Fruit fly (Drosophila melanogaster) whole organism, embryonic: ENCODE data around the gene CG9782.

Source experiments
- BEAF-32 ChIP-seq: fragments of 200-800 bp; sonication (Bioruptor generic); optimal IDR thresholded peaks from 3 replicates; lab custom pipeline; 2017; ENCODE audit warnings: missing biosample characterization, missing genetic modification characterization, mild to moderate bottlenecking, moderate library complexity, missing genetic modification reagents
- CG10267 ChIP-seq: fragments of 200-800 bp; sonication (Bioruptor generic); optimal IDR thresholded peaks from 2 replicates; lab custom pipeline; 2018; ENCODE audit warnings: missing biosample characterization, mild to moderate bottlenecking, missing genetic modification characterization, moderate library complexity
- CG11560 ChIP-seq: fragments of 200-800 bp; sonication (Bioruptor generic); IDR thresholded peaks from 3 replicates; pipeline ENCODE4 v1.3.6; 2022; ENCODE audit warnings: missing biosample characterization, missing genetic modification characterization
- CG12155 ChIP-seq: fragments of 200-800 bp; sonication (Bioruptor generic); optimal IDR thresholded peaks from 3 replicates; lab custom pipeline; 2016; ENCODE audit warnings: missing biosample characterization, missing genetic modification characterization
- CG12391 ChIP-seq: fragments of 200-800 bp; sonication (Bioruptor generic); optimal IDR thresholded peaks from 3 replicates; lab custom pipeline; 2018; ENCODE audit warnings: missing biosample characterization, mild to moderate bottlenecking, missing genetic modification characterization, moderate library complexity
- CG12744 ChIP-seq: fragments of 200-800 bp; sonication (Bioruptor generic); optimal IDR thresholded peaks from 2 replicates; lab custom pipeline; 2016; ENCODE audit warnings: missing biosample characterization, missing genetic modification characterization
- CG13287 ChIP-seq: fragments of 200-800 bp; sonication (Bioruptor generic); IDR thresholded peaks from 2 replicates; pipeline ENCODE4 v1.3.6; 2022; ENCODE audit warnings: missing biosample characterization, missing genetic modification characterization; ENCODE audit not compliant: partially characterized antibody
- CG13894 ChIP-seq: fragments of 200-800 bp; sonication (Bioruptor generic); optimal IDR thresholded peaks from 3 replicates; lab custom pipeline; 2018; ENCODE audit warnings: missing biosample characterization, mild to moderate bottlenecking, missing genetic modification characterization, moderate library complexity
- CG14710 ChIP-seq: fragments of 200-800 bp; sonication (Bioruptor generic); optimal IDR thresholded peaks from 3 replicates; lab custom pipeline; 2019; ENCODE audit warnings: missing biosample characterization, mild to moderate bottlenecking, missing genetic modification characterization, moderate library complexity
- CG16813 ChIP-seq: fragments of 200-800 bp; sonication (Bioruptor generic); IDR thresholded peaks from 3 replicates; pipeline ENCODE4 v1.3.6; 2022; ENCODE audit warnings: missing biosample characterization, missing genetic modification characterization; ENCODE audit not compliant: partially characterized antibody
- CG2116 ChIP-seq: fragments of 200-800 bp; sonication (Bioruptor generic); optimal IDR thresholded peaks from 3 replicates; lab custom pipeline; 2018; ENCODE audit warnings: missing biosample characterization, mild to moderate bottlenecking, missing genetic modification characterization
- CG2712 ChIP-seq: fragments of 200-800 bp; optimal IDR thresholded peaks from 3 replicates; lab custom pipeline; 2019; ENCODE audit warnings: missing biosample characterization, mild to moderate bottlenecking, missing genetic modification characterization, moderate library complexity
- CG30020 ChIP-seq: fragments of 200-800 bp; optimal IDR thresholded peaks from 2 replicates; lab custom pipeline; 2019; ENCODE audit warnings: missing biosample characterization, mild to moderate bottlenecking, missing genetic modification characterization, moderate library complexity
- CG3065 ChIP-seq: fragments of 200-800 bp; sonication (Bioruptor generic); optimal IDR thresholded peaks from 2 replicates; lab custom pipeline; 2016; ENCODE audit warnings: missing biosample characterization, missing genetic modification characterization
- CG34224 ChIP-seq: fragments of 200-800 bp; sonication (Bioruptor generic); IDR thresholded peaks from 3 replicates; pipeline ENCODE4 v1.3.6; 2022; ENCODE audit warnings: missing biosample characterization, missing genetic modification characterization; ENCODE audit not compliant: partially characterized antibody
- CG4360 ChIP-seq: fragments of 200-800 bp; sonication (Bioruptor generic); IDR thresholded peaks from 2 replicates; pipeline ENCODE4 v1.3.6; 2022; ENCODE audit warnings: missing biosample characterization, missing genetic modification characterization
- CG4424 ChIP-seq: fragments of 200-800 bp; sonication (Bioruptor generic); optimal IDR thresholded peaks from 3 replicates; lab custom pipeline; 2016; ENCODE audit warnings: missing biosample characterization, missing genetic modification characterization
- CG6689 ChIP-seq: fragments of 200-800 bp; sonication (Bioruptor generic); IDR thresholded peaks from 2 replicates; pipeline ENCODE4 v1.3.6; 2022; ENCODE audit warnings: missing biosample characterization, missing genetic modification characterization
- CG6791 ChIP-seq: fragments of 200-800 bp; sonication (Bioruptor generic); IDR thresholded peaks from 3 replicates; pipeline ENCODE4 v1.3.6; 2022; ENCODE audit warnings: missing biosample characterization, missing genetic modification characterization; ENCODE audit not compliant: partially characterized antibody
- CG8290 ChIP-seq, 3 experiments: fragments of 200-800 bp; sonication (Bioruptor generic); optimal IDR thresholded peaks; 2 replicates each; lab custom pipeline; 2016 to 2019; ENCODE audit warnings: missing biosample characterization in 3 of 3, missing genetic modification characterization in 3 of 3, mild to moderate bottlenecking in 2 of 3, moderate library complexity in 1 of 3
- CG9215 ChIP-seq: fragments of 200-800 bp; sonication (Bioruptor generic); IDR thresholded peaks from 2 replicates; pipeline ENCODE4 v1.3.6; 2022; ENCODE audit warnings: missing biosample characterization, missing genetic modification characterization
- CoRest ChIP-seq: fragments of 200-800 bp; sonication (Bioruptor generic); optimal IDR thresholded peaks from 3 replicates; lab custom pipeline; 2018; ENCODE audit warnings: missing biosample characterization, mild to moderate bottlenecking, missing genetic modification characterization, moderate library complexity
- Doc3 ChIP-seq: fragments of 200-800 bp; sonication (Bioruptor generic); IDR thresholded peaks from 3 replicates; pipeline ENCODE4 v1.3.6; 2022; ENCODE audit warnings: missing biosample characterization, missing genetic modification characterization; ENCODE audit not compliant: partially characterized antibody
- Dp ChIP-seq: fragments of 200-800 bp; sonication (Bioruptor generic); optimal IDR thresholded peaks from 2 replicates; lab custom pipeline; 2018; ENCODE audit warnings: missing biosample characterization, mild to moderate bottlenecking, missing genetic modification characterization, moderate library complexity
- Dref ChIP-seq: fragments of 200-800 bp; sonication (Bioruptor generic); IDR thresholded peaks from 2 replicates; pipeline ENCODE4 v1.3.6; 2022; ENCODE audit warnings: missing biosample characterization, missing genetic modification characterization
- E2f2 ChIP-seq: fragments of 200-800 bp; sonication (Bioruptor generic); IDR thresholded peaks from 2 replicates; pipeline ENCODE4 v1.3.6; 2022; ENCODE audit warnings: missing biosample characterization, missing genetic modification characterization
- Ets97D ChIP-seq: fragments of 200-800 bp; sonication (Bioruptor generic); optimal IDR thresholded peaks from 3 replicates; lab custom pipeline; 2016; ENCODE audit warnings: missing biosample characterization, missing genetic modification characterization
- HHEX ChIP-seq: fragments of 200-800 bp; sonication (Bioruptor generic); optimal IDR thresholded peaks from 3 replicates; lab custom pipeline; 2017; ENCODE audit warnings: missing biosample characterization, mild to moderate bottlenecking, missing genetic modification characterization, missing genetic modification reagents
- Hey ChIP-seq: fragments of 200-800 bp; sonication (Bioruptor generic); optimal IDR thresholded peaks from 3 replicates; lab custom pipeline; 2018; ENCODE audit warnings: missing biosample characterization, mild to moderate bottlenecking, missing genetic modification characterization
- Myb ChIP-seq: fragments of 200-800 bp; sonication (Bioruptor generic); optimal IDR thresholded peaks from 2 replicates; lab custom pipeline; 2016; ENCODE audit warnings: missing biosample characterization, missing genetic modification characterization
- Nf-YC ChIP-seq: fragments of 200-800 bp; optimal IDR thresholded peaks from 3 replicates; lab custom pipeline; 2019; ENCODE audit warnings: missing biosample characterization, mild to moderate bottlenecking, missing genetic modification characterization, moderate library complexity
- Pdp1 ChIP-seq, 2 experiments: fragments of 200-800 bp; sonication (Bioruptor generic); optimal IDR thresholded peaks; 3 replicates each; lab custom pipeline; 2016; ENCODE audit warnings: missing biosample characterization in 2 of 2, missing genetic modification characterization in 2 of 2, mild to moderate bottlenecking in 1 of 2, moderate library complexity in 1 of 2
- Six4 ChIP-seq: fragments of 200-800 bp; sonication (Bioruptor generic); optimal IDR thresholded peaks from 2 replicates; lab custom pipeline; 2016; ENCODE audit warnings: missing biosample characterization, missing genetic modification characterization
- Ssrp ChIP-seq: fragments of 200-800 bp; sonication (Bioruptor generic); optimal IDR thresholded peaks from 2 replicates; lab custom pipeline; 2018; ENCODE audit warnings: missing biosample characterization, mild to moderate bottlenecking, missing genetic modification characterization, moderate library complexity
- YL-1 ChIP-seq: fragments of 200-800 bp; sonication (Bioruptor generic); optimal IDR thresholded peaks from 3 replicates; lab custom pipeline; 2017; ENCODE audit warnings: missing biosample characterization, mild to moderate bottlenecking, missing genetic modification characterization
- aop ChIP-seq: fragments of 200-800 bp; sonication (Bioruptor generic); IDR thresholded peaks from 2 replicates; pipeline ENCODE4 v1.3.6; 2022; ENCODE audit warnings: missing biosample characterization, missing genetic modification characterization
- ato ChIP-seq: fragments of 200-800 bp; sonication (Bioruptor generic); IDR thresholded peaks from 2 replicates; pipeline ENCODE4 v1.3.6; 2022; ENCODE audit warnings: missing biosample characterization, missing genetic modification characterization; ENCODE audit not compliant: partially characterized antibody
- chinmo ChIP-seq: fragments of 200-800 bp; sonication (Bioruptor generic); IDR thresholded peaks from 4 replicates; pipeline ENCODE4 v1.3.6; 2022; ENCODE audit warnings: missing biosample characterization, missing genetic modification characterization; ENCODE audit not compliant: partially characterized antibody
- hb ChIP-seq: fragments of 200-800 bp; sonication (Bioruptor generic); IDR thresholded peaks from 3 replicates; pipeline ENCODE4 v1.3.6; 2022; ENCODE audit warnings: missing biosample characterization, missing genetic modification characterization; ENCODE audit not compliant: partially characterized antibody
- inv ChIP-seq: fragments of 200-800 bp; sonication (Bioruptor generic); IDR thresholded peaks from 2 replicates; pipeline ENCODE4 v1.3.6; 2022; ENCODE audit warnings: missing biosample characterization, missing genetic modification characterization; ENCODE audit not compliant: partially characterized antibody
- klu ChIP-seq: fragments of 200-800 bp; sonication (Bioruptor generic); IDR thresholded peaks from 2 replicates; pipeline ENCODE4 v1.3.6; 2022; ENCODE audit warnings: missing biosample characterization, missing genetic modification characterization
- knrl ChIP-seq: fragments of 200-800 bp; sonication (Bioruptor generic); IDR thresholded peaks from 3 replicates; pipeline ENCODE4 v1.3.6; 2022; ENCODE audit warnings: missing biosample characterization, missing genetic modification characterization; ENCODE audit not compliant: partially characterized antibody
- nmo ChIP-seq: fragments of 200-800 bp; sonication (Bioruptor generic); optimal IDR thresholded peaks from 2 replicates; lab custom pipeline; 2018; ENCODE audit warnings: missing biosample characterization, mild to moderate bottlenecking, missing genetic modification characterization, moderate library complexity
- scrt ChIP-seq: fragments of 200-800 bp; sonication (Bioruptor generic); optimal IDR thresholded peaks from 2 replicates; lab custom pipeline; 2018; ENCODE audit warnings: missing biosample characterization, mild to moderate bottlenecking, missing genetic modification characterization, moderate library complexity
- sens ChIP-seq: fragments of 200-800 bp; sonication (Bioruptor generic); peaks from one replicate; lab custom pipeline; 2016; ENCODE audit warnings: missing biosample characterization, missing genetic modification characterization
- trem ChIP-seq: fragments of 200-800 bp; optimal IDR thresholded peaks from 3 replicates; lab custom pipeline; 2019; ENCODE audit warnings: missing biosample characterization, mild to moderate bottlenecking, missing genetic modification characterization, moderate library complexity
- unc-4 ChIP-seq: fragments of 200-800 bp; sonication (Bioruptor generic); IDR thresholded peaks from 2 replicates; pipeline ENCODE4 v1.3.6; 2022; ENCODE audit warnings: missing biosample characterization, missing genetic modification characterization; ENCODE audit not compliant: partially characterized antibody
- zen2 ChIP-seq: fragments of 200-800 bp; sonication (Bioruptor generic); IDR thresholded peaks from 3 replicates; pipeline ENCODE4 v1.3.6; 2022; ENCODE audit warnings: missing biosample characterization, missing genetic modification characterization; ENCODE audit not compliant: partially characterized antibody

Gene CG9782

dm6 chrX:16593418-16593817 is 28.0 kb downstream of the CG9782 start, which contains the start of the genes SMC3 and Ubc7 (continued):
- TF ChIP-seq CG2712 (peak; percentile 26), scrt (no peak), CG9215 (GFP tag; lab: Robert Waterston, UW) (no peak), inv (GFP tag; lab: Robert Waterston, UW) (peak; percentile 88), knrl (peak; percentile 86; the same call in 2 of the 3 replicates), CG11560 (tag; lab: Robert Waterston, UW) (peak; percentile 97), Ssrp (tag; lab: Kevin White, UChicago) (no peak), aop (GFP tag; lab: Robert Waterston, UW) (no peak), BEAF-32 (GFP tag; lab: Kevin White, UChicago) (peak; percentile 85), CG8290 (GFP tag; optimal IDR thresholded peaks at IDR 0.05; lab: Kevin White, UChicago) (peak; percentile 53), CG8290 (tag; optimal IDR thresholded peaks at IDR 0.05; lab: Kevin White, UChicago) (no peak), CG13894 (no peak), ato (GFP tag; lab: Robert Waterston, UW) (peak; percentile 87), CG34224 (peak; percentile 95), CG6791 (GFP tag; lab: Robert Waterston, UW) (peak; percentile 88; the same call in 2 of the 3 replicates), CG12744 (GFP tag; lab: Kevin White, UChicago) (no peak), Myb (GFP tag; lab: Kevin White, UChicago) (peak; percentile 5), Dp (GFP tag; lab: Kevin White, UChicago) (peak; percentile 43), Hey (no peak), CG16813 (peak; percentile 95), Doc3 (GFP tag; lab: Robert Waterston, UW) (peak; percentile 88), CG10267 (tag; lab: Kevin White, UChicago) (peak; percentile 38), CG30020 (peak; percentile 49), CG14710 (tag; lab: Kevin White, UChicago) (peak; percentile 79), CG4360 (peak; percentile 70), hb (GFP tag; lab: Robert Waterston, UW) (peak; percentile 95), Pdp1 (GFP tag; optimal IDR thresholded peaks at IDR 0.05; lab: Kevin White, UChicago) (peak in 1 of 2 experiments; percentile 14), CG4424 (no peak), Ets97D (peak; percentile 18), CoRest (peak; percentile 11), CG12391 (tag; lab: Kevin White, UChicago) (peak; percentile 41), CG13287 (GFP tag; lab: Robert Waterston, UW) (peak; percentile 93), Six4 (GFP tag; lab: Kevin White, UChicago) (no peak), trem (peak; percentile 45), nmo (peak; percentile 16), Nf-YC (tag; lab: Kevin White, UChicago) (peak; percentile 6), CG2116 (peak; percentile 90), CG12155 (GFP tag; lab: Kevin White, UChicago) (peak; percentile 29), YL-1 (GFP tag; lab: Kevin White, UChicago) (peak; percentile 56), Dref (peak; percentile 78), sens (GFP tag; lab: Kevin White, UChicago) (peak; percentile 79), klu (GFP tag; lab: Robert Waterston, UW) (no peak), E2f2 (GFP tag; lab: Robert Waterston, UW) (peak; percentile 29; the same call in 1 of the 2 replicates), CG3065 (GFP tag; lab: Kevin White, UChicago) (no peak), unc-4 (GFP tag; lab: Robert Waterston, UW) (peak; percentile 89), CG6689 (GFP tag; lab: Robert Waterston, UW) (no peak), HHEX (no peak), chinmo (GFP tag; lab: Robert Waterston, UW) (peak; percentile 94; the same call in 3 of the 4 replicates), zen2 (GFP tag; lab: Robert Waterston, UW) (peak; percentile 89)
